Fruit fly (Drosophila melanogaster): ENCODE data around the gene zuc.

Gene zuc

DNA sequence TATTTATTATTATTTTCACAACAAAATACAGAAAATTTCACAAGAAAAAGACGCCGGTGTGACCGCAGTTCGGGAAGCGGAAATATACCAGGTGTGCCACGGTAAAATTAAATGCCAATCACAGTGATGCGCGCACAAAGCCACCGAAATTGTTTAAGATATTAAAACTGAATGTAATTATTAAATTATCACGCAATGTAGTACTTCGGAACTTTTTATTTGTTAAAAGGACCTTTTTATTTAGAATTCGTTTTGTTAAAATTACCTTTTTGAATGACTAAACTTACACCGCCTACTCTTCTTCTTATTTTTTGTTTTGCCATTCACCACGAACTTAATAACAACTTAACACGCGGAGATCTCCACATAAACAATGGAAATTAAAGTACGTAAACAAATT is 1.7 kb downstream of the zuc start, which contains the start of the genes CG6686 and CG34163:
Gene CG6686, minus strand, starts transcription at position 95 of the 400 bp plus-strand sequence.
Gene CG34163, plus strand, starts transcription at position 326 of the 400 bp plus-strand sequence.
- peak; percentile 46 for TF ChIP-seq CG31627 (GFP tag; optimal IDR thresholded peaks at IDR 0.05)
- TF ChIP-seq CG8119 (GFP tag; IDR thresholded peaks at IDR 0.05): no peak; the same call in 2 of the 3 replicates
- TF ChIP-seq cyc (GFP tag; optimal IDR thresholded peaks at IDR 0.05): peak; percentile 46
- no peak for TF ChIP-seq salr (GFP tag; optimal IDR thresholded peaks at IDR 0.05)
- TF ChIP-seq CG15336 (GFP tag; IDR thresholded peaks at IDR 0.05): peak; percentile 20; the same call in 1 of the 2 replicates
- TF ChIP-seq esn (GFP tag; optimal IDR thresholded peaks at IDR 0.05): peak; percentile 69
- peak; percentile 69 for TF ChIP-seq Eip78C (GFP tag)
- TF ChIP-seq Sox14 (GFP tag; optimal IDR thresholded peaks at IDR 0.05): peak; percentile 79
- TF ChIP-seq eg (GFP tag; IDR thresholded peaks at IDR 0.05): no peak
- TF ChIP-seq CG6808 (GFP tag; optimal IDR thresholded peaks at IDR 0.05): no peak
- TF ChIP-seq CG3032 (tag; optimal IDR thresholded peaks at IDR 0.05): no peak
- TF ChIP-seq Sox102F (GFP tag; optimal IDR thresholded peaks at IDR 0.05): no peak
- TF ChIP-seq Eip75B (GFP tag; optimal IDR thresholded peaks at IDR 0.05): no peak
- TF ChIP-seq Sox15 (GFP tag; optimal IDR thresholded peaks at IDR 0.05): peak; percentile 14
- peak; percentile 55 for TF ChIP-seq lz (GFP tag; optimal IDR thresholded peaks at IDR 0.05)
- TF ChIP-seq CG6792 (GFP tag; optimal IDR thresholded peaks at IDR 0.05): peak; percentile 51
- TF ChIP-seq Gug (GFP tag; IDR thresholded peaks at IDR 0.05): no peak
- no peak for TF ChIP-seq net (GFP tag; optimal IDR thresholded peaks at IDR 0.05)
- TF ChIP-seq acj6 (GFP tag; optimal IDR thresholded peaks at IDR 0.05): no peak
- TF ChIP-seq Ets21C (GFP tag; optimal IDR thresholded peaks at IDR 0.05): peak; percentile 43
- TF ChIP-seq CG6163 (GFP tag; IDR thresholded peaks at IDR 0.05): 0 out of 3 replicates have a peak, but pooled peaks have one; percentile 19

DNA sequence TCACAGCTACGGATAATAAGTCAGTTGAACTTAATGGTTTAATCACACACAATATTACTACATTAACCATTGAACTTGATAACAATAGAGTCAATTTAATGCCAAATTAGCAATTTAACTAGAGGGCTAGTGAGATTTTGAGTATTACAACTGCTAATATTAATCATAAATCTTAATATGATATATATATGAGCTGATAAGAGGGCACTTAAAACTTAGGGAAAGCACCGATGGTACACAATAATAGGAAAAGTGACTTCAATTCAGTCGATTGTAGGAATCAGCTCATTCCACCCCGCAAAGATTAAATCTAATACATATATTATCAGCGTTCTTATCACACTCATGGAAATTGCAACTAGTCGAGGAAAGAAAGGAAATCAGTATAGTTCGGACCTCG is 8.5 kb downstream of the zuc start, which contains the start of gene CG16965:
Gene CG16965, plus strand, starts transcription at position 382 of the 400 bp plus-strand sequence.
- TF ChIP-seq CG10669 (GFP tag; optimal IDR thresholded peaks at IDR 0.05) (no peak), Eip78C (GFP tag) (peak; percentile 52)

DNA sequence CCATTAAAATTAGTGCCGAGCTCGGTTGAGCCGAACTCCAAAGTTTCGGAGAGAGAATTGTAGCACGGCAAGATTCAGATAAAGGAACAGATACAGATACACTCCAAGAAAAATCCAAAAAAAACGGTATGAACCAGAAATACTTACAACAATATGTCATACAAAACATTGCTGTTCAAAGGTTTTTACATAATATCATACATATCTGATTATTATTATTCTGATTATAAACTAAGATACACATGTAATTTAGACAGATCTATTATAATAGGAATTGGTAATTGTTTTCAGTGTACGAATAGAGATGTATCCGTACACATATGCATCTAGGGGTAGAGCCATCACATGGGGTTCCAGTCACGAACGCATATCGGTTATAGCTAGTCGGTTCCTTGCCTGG is 9.6 kb downstream of the zuc start:
- peak; percentile 0 for TF ChIP-seq acj6 (GFP tag; optimal IDR thresholded peaks at IDR 0.05)
- no peak for TF ChIP-seq OdsH (GFP tag; optimal IDR thresholded peaks at IDR 0.05)
- TF ChIP-seq CG32006 (GFP tag; optimal IDR thresholded peaks at IDR 0.05): peak; percentile 20

DNA sequence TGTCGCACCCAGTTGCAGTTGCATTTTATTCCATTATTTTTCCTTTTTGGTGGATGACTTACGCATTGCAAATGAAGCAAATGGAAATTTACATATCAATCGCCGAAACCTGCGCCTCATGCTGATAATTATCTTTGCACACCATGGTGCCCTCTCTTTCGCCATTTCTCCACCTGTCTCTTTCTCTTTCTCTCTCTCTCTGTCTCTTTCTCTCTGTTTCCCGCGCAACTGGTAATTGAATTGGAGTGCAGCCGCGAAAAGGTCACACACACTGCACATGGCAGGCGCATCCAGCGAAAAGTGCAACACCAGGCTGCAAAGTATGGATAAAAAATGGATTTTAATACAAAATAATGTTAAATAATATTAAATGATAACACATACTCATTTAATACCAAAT is 12.0 kb downstream of the zuc start:
- TF ChIP-seq Blimp-1 (GFP tag; optimal IDR thresholded peaks at IDR 0.05): no peak
- no peak for TF ChIP-seq acj6 (GFP tag; optimal IDR thresholded peaks at IDR 0.05)
- TF ChIP-seq dac (GFP tag; optimal IDR thresholded peaks at IDR 0.05): no peak
- no peak for TF ChIP-seq pdm3 (GFP tag; optimal IDR thresholded peaks at IDR 0.05)
- no peak for TF ChIP-seq dsx (GFP tag; optimal IDR thresholded peaks at IDR 0.05; ENCODE audit: poor library complexity, severe bottlenecking)
- TF ChIP-seq CG3919 (GFP tag; optimal IDR thresholded peaks at IDR 0.05): no peak
- TF ChIP-seq CG6276 (GFP tag; optimal IDR thresholded peaks at IDR 0.05): no peak
- no peak for TF ChIP-seq Hr38 (GFP tag; optimal IDR thresholded peaks at IDR 0.05)
- no peak for TF ChIP-seq CG9139 (GFP tag; optimal IDR thresholded peaks at IDR 0.05)
- no peak for TF ChIP-seq Smox (GFP tag; optimal IDR thresholded peaks at IDR 0.05)
- no peak for TF ChIP-seq CG34406 (GFP tag; optimal IDR thresholded peaks at IDR 0.05)
- no peak for TF ChIP-seq CG10631 (GFP tag; optimal IDR thresholded peaks at IDR 0.05)
- TF ChIP-seq CG8632 (GFP tag; optimal IDR thresholded peaks at IDR 0.05): no peak
- TF ChIP-seq CG4318 (GFP tag; optimal IDR thresholded peaks at IDR 0.05): no peak

Data from whole organism, prepupa.